Fruit fly (Drosophila melanogaster) whole organism, wandering third instar larva: ENCODE data around the gene CG18628.

Source experiments
- Abd-B ChIP-seq: fragments of >200 bp; optimal IDR thresholded peaks from 2 replicates; lab custom pipeline; 2017; ENCODE audit warnings: missing biosample characterization, missing genetic modification characterization
- CG32264 ChIP-seq: fragments of 200-800 bp; sonication (Bioruptor generic); optimal IDR thresholded peaks from 2 replicates; lab custom pipeline; 2016; ENCODE audit warnings: missing biosample characterization, missing genetic modification characterization
- CG9705 ChIP-seq: fragments of 200-800 bp; sonication (Bioruptor generic); optimal IDR thresholded peaks from 2 replicates; lab custom pipeline; 2018; ENCODE audit warnings: missing biosample characterization, mild to moderate bottlenecking, missing genetic modification characterization
- Dfd ChIP-seq: fragments of >200 bp; optimal IDR thresholded peaks from 2 replicates; lab custom pipeline; 2017; ENCODE audit warnings: missing biosample characterization, missing genetic modification characterization
- Dif ChIP-seq: fragments of 200-275, 200-300 bp; sonication (Bioruptor generic); optimal IDR thresholded peaks from 2 replicates; lab custom pipeline; 2018; ENCODE audit warnings: missing biosample characterization, missing genetic modification characterization; ENCODE audit not compliant: partially characterized antibody
- GATAd ChIP-seq: sonication (Bioruptor generic); optimal IDR thresholded peaks from 2 replicates; lab custom pipeline; 2016; ENCODE audit warnings: missing biosample characterization, missing genetic modification characterization
- HLH106 ChIP-seq: fragments of 200-800 bp; optimal IDR thresholded peaks from 3 replicates; lab custom pipeline; 2019; ENCODE audit warnings: missing biosample characterization, mild to moderate bottlenecking, missing genetic modification characterization, moderate library complexity
- Hnf4 ChIP-seq: fragments of 200-800 bp; sonication (Bioruptor generic); optimal IDR thresholded peaks from 2 replicates; lab custom pipeline; 2016; ENCODE audit warnings: missing biosample characterization, mild to moderate bottlenecking, missing genetic modification characterization
- Hr78 ChIP-seq: fragments of >200 bp; optimal IDR thresholded peaks from 2 replicates; lab custom pipeline; 2017; ENCODE audit warnings: missing biosample characterization, missing genetic modification characterization
- Hr83 ChIP-seq: fragments of 200-300 bp; sonication (Bioruptor generic); optimal IDR thresholded peaks from 2 replicates; lab custom pipeline; 2016; ENCODE audit warnings: missing biosample characterization, mild to moderate bottlenecking, missing genetic modification characterization, moderate library complexity; ENCODE audit not compliant: poor library complexity, severe bottlenecking
- Jra ChIP-seq: sonication (Bioruptor generic); optimal IDR thresholded peaks from 2 replicates; lab custom pipeline; 2016; ENCODE audit warnings: missing biosample characterization, missing genetic modification characterization
- Mio ChIP-seq: sonication (Bioruptor generic); optimal IDR thresholded peaks from 2 replicates; lab custom pipeline; 2016; ENCODE audit warnings: missing biosample characterization, missing genetic modification characterization
- Myc ChIP-seq: fragments of >200 bp; optimal IDR thresholded peaks from 2 replicates; lab custom pipeline; 2017
- N ChIP-seq: fragments of >200 bp; optimal IDR thresholded peaks from 2 replicates; lab custom pipeline; 2018; ENCODE audit warnings: missing biosample characterization, missing external identifiers, missing genetic modification characterization
- OdsH ChIP-seq: fragments of 200-800 bp; sonication (Bioruptor generic); optimal IDR thresholded peaks from 2 replicates; lab custom pipeline; 2016; ENCODE audit warnings: missing biosample characterization, mild to moderate bottlenecking, missing genetic modification characterization
- Rel ChIP-seq, 2 experiments: fragments of 200-800 bp; sonication (Bioruptor generic) in 1 of 2; optimal IDR thresholded peaks; 2 replicates in 1 of 2; 3 replicates in 1 of 2; lab custom pipeline; 2016 to 2019; ENCODE audit warnings: mild to moderate bottlenecking in 2 of 2, missing biosample characterization in 2 of 2, missing genetic modification characterization in 2 of 2, moderate library complexity in 1 of 2
- Sp1 ChIP-seq: fragments of 200-800 bp; sonication (Bioruptor generic); optimal IDR thresholded peaks from 3 replicates; lab custom pipeline; 2019; ENCODE audit warnings: missing biosample characterization, mild to moderate bottlenecking, missing genetic modification characterization, moderate library complexity
- Vsx2 ChIP-seq: fragments of 200-300, 225-300 bp; sonication (Bioruptor generic); optimal IDR thresholded peaks from 2 replicates; lab custom pipeline; 2018; ENCODE audit warnings: missing biosample characterization, missing genetic modification characterization; ENCODE audit not compliant: partially characterized antibody
- br ChIP-seq: fragments of 200-800 bp; sonication (Bioruptor generic); optimal IDR thresholded peaks from 2 replicates; lab custom pipeline; 2016; ENCODE audit warnings: missing biosample characterization, missing genetic modification characterization
- brk ChIP-seq: fragments of 200-800 bp; sonication (Bioruptor generic); optimal IDR thresholded peaks from 2 replicates; lab custom pipeline; 2016; ENCODE audit warnings: missing biosample characterization, mild to moderate bottlenecking, missing genetic modification characterization
- dl ChIP-seq, 2 experiments: fragments of 175-275, 200-275 bp in 1 of 2; fragments of 200-275 bp in 1 of 2; sonication (Bioruptor generic); optimal IDR thresholded peaks; lab custom pipeline; 2018; ENCODE audit warnings: mild to moderate bottlenecking in 2 of 2, missing biosample characterization in 2 of 2, missing genetic modification characterization in 2 of 2, moderate library complexity in 2 of 2; ENCODE audit not compliant: partially characterized antibody in 2 of 2, insufficient read depth in 1 of 2
- dmrt93B ChIP-seq: fragments of 200-800 bp; sonication (Bioruptor generic); optimal IDR thresholded peaks from 2 replicates; lab custom pipeline; 2018; ENCODE audit warnings: missing biosample characterization, mild to moderate bottlenecking, missing genetic modification characterization
- dsf ChIP-seq: sonication (Bioruptor generic); optimal IDR thresholded peaks from 2 replicates; lab custom pipeline; 2016; ENCODE audit warnings: missing biosample characterization, missing genetic modification characterization, borderline replicate concordance
- ey ChIP-seq: fragments of 200-800 bp; sonication (Bioruptor generic); optimal IDR thresholded peaks from 2 replicates; lab custom pipeline; 2016; ENCODE audit warnings: missing biosample characterization, missing genetic modification characterization
- fru ChIP-seq: fragments of 200-800 bp; sonication (Bioruptor generic); optimal IDR thresholded peaks from 3 replicates; lab custom pipeline; 2016; ENCODE audit warnings: missing biosample characterization, mild to moderate bottlenecking, missing genetic modification characterization
- h ChIP-seq: fragments of 200-800 bp; sonication (Bioruptor generic); optimal IDR thresholded peaks from 3 replicates; lab custom pipeline; 2016; ENCODE audit warnings: missing biosample characterization, mild to moderate bottlenecking, missing genetic modification characterization
- jim ChIP-seq: fragments of 175-275, 200-325 bp; sonication (Bioruptor generic); optimal IDR thresholded peaks from 2 replicates; lab custom pipeline; 2016; ENCODE audit warnings: missing biosample characterization, mild to moderate bottlenecking, missing genetic modification characterization
- pan ChIP-seq: fragments of >200 bp; optimal IDR thresholded peaks from 2 replicates; lab custom pipeline; 2017
- psq ChIP-seq: fragments of 200-800 bp; sonication (Bioruptor generic); optimal IDR thresholded peaks from 3 replicates; lab custom pipeline; 2017; ENCODE audit warnings: missing biosample characterization, mild to moderate bottlenecking, missing genetic modification characterization, moderate library complexity
- rgr ChIP-seq: fragments of 200-800 bp; sonication (Bioruptor generic); optimal IDR thresholded peaks from 3 replicates; lab custom pipeline; 2016; ENCODE audit warnings: missing biosample characterization, mild to moderate bottlenecking, missing genetic modification characterization
- sv ChIP-seq: fragments of 200-800 bp; sonication (Bioruptor generic); optimal IDR thresholded peaks from 3 replicates; lab custom pipeline; 2016; ENCODE audit warnings: missing biosample characterization, missing genetic modification characterization
- tai ChIP-seq: sonication (Bioruptor generic); optimal IDR thresholded peaks from 2 replicates; lab custom pipeline; 2016; ENCODE audit warnings: missing biosample characterization, missing genetic modification characterization
- usp ChIP-seq: fragments of >200 bp; optimal IDR thresholded peaks from 2 replicates; lab custom pipeline; 2017; ENCODE audit warnings: missing biosample characterization, missing genetic modification characterization
- woc ChIP-seq: sonication (Bioruptor generic); optimal IDR thresholded peaks from 2 replicates; lab custom pipeline; 2016; ENCODE audit warnings: missing biosample characterization, mild to moderate bottlenecking, missing genetic modification characterization

The CG18628 gene

dm6 chr3L:10667341-10667740 is 27.8 kb downstream of the CG18628 start:
- no peak for TF ChIP-seq Hr78 (GFP tag; lab: Kevin White, UChicago)
- peak; percentile 34 for TF ChIP-seq Hr83 (GFP tag; lab: Kevin White, UChicago)
- TF ChIP-seq brk = no peak
- peak; percentile 22 for TF ChIP-seq h (GFP tag; lab: Kevin White, UChicago)
- no peak for TF ChIP-seq Sp1 (GFP tag; lab: Kevin White, UChicago)
- TF ChIP-seq HLH106 (tag; lab: Kevin White, UChicago) = no peak
- TF ChIP-seq psq = peak; percentile 29
- peak; percentile 15 for TF ChIP-seq Dif (GFP tag; lab: Kevin White, UChicago)
- TF ChIP-seq Dfd (GFP tag; lab: Kevin White, UChicago) = peak; percentile 38
- no peak for TF ChIP-seq Rel (GFP tag; optimal IDR thresholded peaks at IDR 0.05; lab: Kevin White, UChicago)
- peak; percentile 49 for TF ChIP-seq Rel (tag; optimal IDR thresholded peaks at IDR 0.05; lab: Kevin White, UChicago)
- no peak for TF ChIP-seq dsf (GFP tag; lab: Kevin White, UChicago)
- TF ChIP-seq OdsH (GFP tag; lab: Kevin White, UChicago) = peak; percentile 15
- TF ChIP-seq GATAd (GFP tag; lab: Kevin White, UChicago) = no peak
- peak; percentile 8 for TF ChIP-seq Jra
- no peak for TF ChIP-seq woc
- no peak for TF ChIP-seq jim (GFP tag; lab: Kevin White, UChicago)
- no peak for TF ChIP-seq rgr
- TF ChIP-seq Hnf4 = no peak
- peak; percentile 14 for TF ChIP-seq fru (GFP tag; lab: Kevin White, UChicago)

dm6 chr3L:10669592-10670400 is 30.3 kb downstream of the CG18628 start:
- no peak for TF ChIP-seq br
- peak; percentile 58 for TF ChIP-seq Dfd (GFP tag; lab: Kevin White, UChicago)
- no peak for TF ChIP-seq Mio (GFP tag; lab: Kevin White, UChicago)
- no peak for TF ChIP-seq Rel (GFP tag; optimal IDR thresholded peaks at IDR 0.05; lab: Kevin White, UChicago)
- TF ChIP-seq Rel (tag; optimal IDR thresholded peaks at IDR 0.05; lab: Kevin White, UChicago) = peak; percentile 92

dm6 chr3L:10672540-10672939 is 33.0 kb downstream of the CG18628 start:
- TF ChIP-seq Sp1 (GFP tag; lab: Kevin White, UChicago) (no peak), psq (no peak), jim (GFP tag; lab: Kevin White, UChicago) (no peak), HLH106 (tag; lab: Kevin White, UChicago) (no peak), GATAd (GFP tag; lab: Kevin White, UChicago) (no peak), CG9705 (GFP tag; lab: Kevin White, UChicago) (no peak), Jra (no peak), Vsx2 (GFP tag; lab: Kevin White, UChicago) (no peak), h (GFP tag; lab: Kevin White, UChicago) (no peak), Rel (GFP tag; optimal IDR thresholded peaks at IDR 0.05; lab: Kevin White, UChicago) (no peak), Rel (tag; optimal IDR thresholded peaks at IDR 0.05; lab: Kevin White, UChicago) (no peak), brk (no peak), CG32264 (GFP tag; lab: Kevin White, UChicago) (no peak), tai (no peak), sv (no peak), usp (GFP tag; lab: Kevin White, UChicago) (no peak), pan (lab: Kevin White, UChicago) (no peak), dmrt93B (GFP tag; lab: Kevin White, UChicago) (no peak), Dif (GFP tag; lab: Kevin White, UChicago) (no peak), Abd-B (GFP tag; lab: Kevin White, UChicago) (no peak)

- no peak for TF ChIP-seq ey (GFP tag; lab: Kevin White, UChicago)
- TF ChIP-seq psq = peak; percentile 25
- TF ChIP-seq Hr83 (GFP tag; lab: Kevin White, UChicago) = peak; percentile 43
- peak; percentile 6 for TF ChIP-seq fru (GFP tag; lab: Kevin White, UChicago)
- peak; percentile 87 for TF ChIP-seq Dif (GFP tag; lab: Kevin White, UChicago)
- TF ChIP-seq N (GFP tag; lab: Kevin White, UChicago) = peak; percentile 18
- no peak for TF ChIP-seq Myc (lab: Kevin White, UChicago)
- TF ChIP-seq h (GFP tag; lab: Kevin White, UChicago) = no peak
- peak; percentile 47 to 65 for TF ChIP-seq dl (GFP tag; optimal IDR thresholded peaks at IDR 0.05; lab: Kevin White, UChicago; ENCODE audit: insufficient read depth in 1 of 2, partially characterized antibody in 2 of 2)
- TF ChIP-seq Rel (GFP tag; optimal IDR thresholded peaks at IDR 0.05; lab: Kevin White, UChicago) = peak; percentile 18
- TF ChIP-seq Rel (tag; optimal IDR thresholded peaks at IDR 0.05; lab: Kevin White, UChicago) = peak; percentile 30
These were observed 34.6 kb downstream of the CG18628 start for dm6 chr3L:10674145-10674547.
